Worm (Caenorhabditis elegans) whole organism, early embryonic: ENCODE measurements around the gene srh-39.

ENCODE experiments used
- B0310.2 ChIP-seq: sonication (generic microtip); optimal IDR thresholded peaks from 2 replicates; lab custom pipeline; 2016; ENCODE audit warnings: mild to moderate bottlenecking, missing genetic modification characterization, missing compliant biosample characterization
- aly-1 ChIP-seq: sonication (generic microtip); optimal IDR thresholded peaks from 2 replicates; lab custom pipeline; 2016; ENCODE audit warnings: missing genetic modification characterization, missing compliant biosample characterization
- ceh-36 ChIP-seq: sonication (generic microtip); optimal IDR thresholded peaks from 2 replicates; lab custom pipeline; 2016; ENCODE audit warnings: missing genetic modification characterization, inconsistent platforms, missing compliant biosample characterization
- flt-1 ChIP-seq: fragments of 200-800 bp; sonication (Bioruptor generic); IDR thresholded peaks from 2 replicates; pipeline ENCODE4 v1.3.6; 2022; ENCODE audit warnings: missing genetic modification characterization, missing compliant biosample characterization

- no peak for TF ChIP-seq B0310.2 (tag; lab: Kevin White, UChicago)
- no peak for TF ChIP-seq ceh-36 (tag; lab: Kevin White, UChicago)
- TF ChIP-seq aly-1, result no peak
- TF ChIP-seq flt-1 (GFP tag; lab: Robert Waterston, UW), result no peak
Observed at ce11 chrII:7772411-7772810, 7.1 kb upstream of the srh-39 start, which contains the start of gene C06A8.6.
